Worm (Caenorhabditis elegans) whole organism, L4 larva: ENCODE measurements around the gene ZK381.2.
A peak's percentile ranks its signal among the peaks of the same experiment; 100 is the strongest.

Experiments
- D1046.2 ChIP-seq: fragments of 200-800 bp; sonication (Bioruptor generic); IDR thresholded peaks from 2 replicates; pipeline ENCODE4 v1.3.6; 2022; ENCODE audit warnings: missing genetic modification characterization, missing compliant biosample characterization
- F26F4.8 ChIP-seq: fragments of 200-800 bp; sonication (Bioruptor generic); conservative IDR thresholded peaks from 2 replicates; pipeline ENCODE4 v1.3.6; 2022; ENCODE audit warnings: missing genetic modification characterization, missing compliant biosample characterization
- R02D3.7 ChIP-seq: fragments of 150-350 bp; sonication (generic microtip); optimal IDR thresholded peaks from 3 replicates; lab custom pipeline; 2014; ENCODE audit warnings: missing biosample characterization, missing genetic modification characterization
- T20F7.1 ChIP-seq: fragments of 200-800 bp; sonication (Bioruptor generic); optimal IDR thresholded peaks from 2 replicates; lab custom pipeline; 2018; ENCODE audit warnings: mild to moderate bottlenecking, missing genetic modification characterization, missing compliant biosample characterization
- Y48G9A.11 ChIP-seq: fragments of 200-800 bp; sonication (Bioruptor generic); IDR thresholded peaks from 2 replicates; pipeline ENCODE4 v1.3.6; 2022; ENCODE audit warnings: missing genetic modification reagents, missing genetic modification characterization, missing compliant biosample characterization
- Y5F2A.4 ChIP-seq: fragments of 200-800 bp; sonication (Bioruptor generic); optimal IDR thresholded peaks from 2 replicates; lab custom pipeline; 2018; ENCODE audit warnings: mild to moderate bottlenecking, missing genetic modification characterization, missing compliant biosample characterization
- Y75B8A.6 ChIP-seq: fragments of 200-800 bp; sonication (Bioruptor generic); IDR thresholded peaks from 2 replicates; pipeline ENCODE4 v1.3.6; 2022; ENCODE audit warnings: missing genetic modification reagents, missing genetic modification characterization, missing compliant biosample characterization
- aha-1 ChIP-seq: fragments of 150-350 bp; peaks from one replicate; lab custom pipeline; 2014; ENCODE audit warnings: missing biosample characterization, missing genetic modification characterization
- ama-1 ChIP-seq: fragments of 150-350 bp; optimal IDR thresholded peaks from 2 replicates; lab custom pipeline; 2014; ENCODE audit warnings: inconsistent platforms, mixed read lengths
- ceh-32 ChIP-seq: sonication (generic microtip); optimal IDR thresholded peaks from 2 replicates; lab custom pipeline; 2016; ENCODE audit warnings: mild to moderate bottlenecking, missing genetic modification characterization, missing compliant biosample characterization; ENCODE audit not compliant: poor library complexity
- ceh-44 ChIP-seq: fragments of 200-800 bp; sonication (Bioruptor generic); IDR thresholded peaks from 2 replicates; pipeline ENCODE4 v1.3.6; 2022; ENCODE audit warnings: missing genetic modification reagents, missing genetic modification characterization, missing compliant biosample characterization
- ces-1 ChIP-seq: fragments of 150-350 bp; sonication (generic microtip); optimal IDR thresholded peaks from 4 replicates; lab custom pipeline; 2014; ENCODE audit warnings: missing biosample characterization, missing genetic modification reagents, missing genetic modification characterization
- cey-2 ChIP-seq: sonication (generic microtip); optimal IDR thresholded peaks from 3 replicates; lab custom pipeline; 2017; ENCODE audit warnings: missing genetic modification characterization, mild to moderate bottlenecking, missing compliant biosample characterization, antibody characterized with exemption, borderline replicate concordance; ENCODE audit not compliant: insufficient read depth
- ctbp-1 ChIP-seq: fragments of 200-800 bp; sonication (Bioruptor generic); IDR thresholded peaks from 2 replicates; pipeline ENCODE4 v1.3.6; 2022; ENCODE audit warnings: missing genetic modification reagents, missing genetic modification characterization, missing compliant biosample characterization
- daf-16 ChIP-seq, 3 experiments: sonication (generic microtip); optimal IDR thresholded peaks; 2 replicates each; lab custom pipeline; 2016 to 2017; ENCODE audit warnings: missing genetic modification characterization in 3 of 3, missing genetic modification reagents in 3 of 3, mild to moderate bottlenecking in 2 of 3, missing compliant biosample characterization in 2 of 3, missing biosample characterization in 1 of 3, moderate library complexity in 1 of 3
- dmd-6 ChIP-seq: fragments of 200-800 bp; sonication (Bioruptor generic); IDR thresholded peaks from 2 replicates; pipeline ENCODE4 v1.3.6; 2022; ENCODE audit warnings: missing genetic modification reagents, missing genetic modification characterization, missing compliant biosample characterization
- egl-27 ChIP-seq: sonication (generic microtip); optimal IDR thresholded peaks from 3 replicates; lab custom pipeline; 2017; ENCODE audit warnings: missing biosample characterization, missing genetic modification reagents, missing genetic modification characterization
- fkh-10 ChIP-seq: fragments of 150-350 bp; optimal IDR thresholded peaks from 2 replicates; lab custom pipeline; 2014; ENCODE audit warnings: missing biosample characterization, missing genetic modification reagents, missing genetic modification characterization
- gei-8 ChIP-seq: fragments of 200-800 bp; sonication (Bioruptor generic); optimal IDR thresholded peaks from 2 replicates; lab custom pipeline; 2018; ENCODE audit warnings: mild to moderate bottlenecking, missing genetic modification characterization, missing compliant biosample characterization
- jun-1 ChIP-seq: fragments of 150-350 bp; optimal IDR thresholded peaks from 2 replicates; lab custom pipeline; 2014; ENCODE audit warnings: missing biosample characterization, missing genetic modification reagents, missing genetic modification characterization
- lim-7 ChIP-seq: fragments of 200-800 bp; sonication (Bioruptor generic); IDR thresholded peaks from 2 replicates; pipeline ENCODE4 v1.3.6; 2022; ENCODE audit warnings: missing genetic modification characterization, missing compliant biosample characterization
- lin-13 ChIP-seq: fragments of 150-350 bp; optimal IDR thresholded peaks from 2 replicates; lab custom pipeline; 2014; ENCODE audit warnings: missing biosample characterization, missing genetic modification reagents, missing genetic modification characterization
- lin-15B ChIP-seq: fragments of 150-350 bp; sonication (generic microtip); optimal IDR thresholded peaks from 3 replicates; lab custom pipeline; 2014; ENCODE audit warnings: missing biosample characterization, missing genetic modification characterization
- lin-29 ChIP-seq: fragments of 200-800 bp; sonication (Bioruptor generic); IDR thresholded peaks from 2 replicates; pipeline ENCODE4 v1.3.6; 2022; ENCODE audit warnings: missing genetic modification reagents, missing genetic modification characterization, missing compliant biosample characterization
- lin-38 ChIP-seq: fragments of 200-800 bp; sonication (Bioruptor generic); IDR thresholded peaks from 2 replicates; pipeline ENCODE4 v1.3.6; 2022; ENCODE audit warnings: missing genetic modification reagents, missing genetic modification characterization, missing compliant biosample characterization
- mdl-1 ChIP-seq, 2 experiments: fragments of 150-350 bp in 1 of 2; sonication (generic microtip) in 1 of 2; optimal IDR thresholded peaks; 2 replicates each; lab custom pipeline; 2014 to 2017; ENCODE audit warnings: missing biosample characterization in 2 of 2, missing genetic modification characterization in 2 of 2
- mdt-29 ChIP-seq: fragments of 200-800 bp; sonication (Bioruptor generic); IDR thresholded peaks from 2 replicates; pipeline ENCODE4 v1.3.6; 2022; ENCODE audit warnings: missing genetic modification reagents, missing genetic modification characterization, missing compliant biosample characterization
- mep-1 ChIP-seq: fragments of 150-350 bp; sonication (generic microtip); optimal IDR thresholded peaks from 3 replicates; lab custom pipeline; 2014; ENCODE audit warnings: missing biosample characterization, missing genetic modification characterization
- mes-2 ChIP-seq: sonication (generic microtip); optimal IDR thresholded peaks from 2 replicates; lab custom pipeline; 2016; ENCODE audit warnings: missing genotype, mild to moderate bottlenecking, missing genetic modification characterization, missing compliant biosample characterization; ENCODE audit not compliant: poor library complexity, severe bottlenecking
- mxl-2 ChIP-seq: fragments of 200-800 bp; sonication (Bioruptor generic); conservative IDR thresholded peaks from 2 replicates; pipeline ENCODE4 v1.3.6; 2022; ENCODE audit warnings: missing genetic modification reagents, missing genetic modification characterization, missing compliant biosample characterization
- nhr-10 ChIP-seq: fragments of 150-350 bp; optimal IDR thresholded peaks from 2 replicates; lab custom pipeline; 2014; ENCODE audit warnings: missing biosample characterization, missing genetic modification characterization
- nhr-111 ChIP-seq: fragments of 200-800 bp; sonication (Bioruptor generic); optimal IDR thresholded peaks from 2 replicates; lab custom pipeline; 2018; ENCODE audit warnings: mild to moderate bottlenecking, missing genetic modification characterization, missing compliant biosample characterization
- nhr-6 ChIP-seq: fragments of 150-350 bp; optimal IDR thresholded peaks from 2 replicates; lab custom pipeline; 2014; ENCODE audit warnings: missing biosample characterization, missing genetic modification characterization
- nhr-76 ChIP-seq: fragments of 150-350 bp; optimal IDR thresholded peaks from 2 replicates; lab custom pipeline; 2014; ENCODE audit warnings: missing biosample characterization, missing genetic modification characterization
- pha-4 ChIP-seq, 2 experiments: fragments of 150-350 bp in 1 of 2; fragments of 200-800 bp in 1 of 2; sonication (Bioruptor generic) in 1 of 2; IDR thresholded peaks in 1 of 2; optimal IDR thresholded peaks in 1 of 2; 2 replicates each; pipeline versions ENCODE4 v1.3.6 to Lab custom; 2014 to 2022; ENCODE audit warnings: missing genetic modification characterization in 2 of 2, missing genetic modification reagents in 2 of 2, missing biosample characterization in 1 of 2, missing compliant biosample characterization in 1 of 2
- php-3 ChIP-seq: fragments of 200-800 bp; sonication (Bioruptor generic); IDR thresholded peaks from 2 replicates; pipeline ENCODE4 v1.3.6; 2022; ENCODE audit warnings: missing genetic modification reagents, missing genetic modification characterization, missing compliant biosample characterization
- rbr-2 ChIP-seq: sonication (generic microtip); optimal IDR thresholded peaks from 2 replicates; lab custom pipeline; 2016; ENCODE audit warnings: missing genotype, missing genetic modification characterization, missing compliant biosample characterization
- set-16 ChIP-seq: fragments of 200-800 bp; sonication (Bioruptor generic); IDR thresholded peaks from 2 replicates; pipeline ENCODE4 v1.3.6; 2022; ENCODE audit warnings: missing genetic modification reagents, missing genetic modification characterization, missing compliant biosample characterization
- snpc-4 ChIP-seq: fragments of 150-350 bp; optimal IDR thresholded peaks from 2 replicates; lab custom pipeline; 2014; ENCODE audit warnings: missing biosample characterization, missing genetic modification characterization
- tra-1 ChIP-seq: fragments of 200-800 bp; sonication (Bioruptor generic); IDR thresholded peaks from 2 replicates; pipeline ENCODE4 v1.3.6; 2022; ENCODE audit warnings: missing genetic modification reagents, missing genetic modification characterization, missing compliant biosample characterization
- unc-130 ChIP-seq: sonication (generic microtip); optimal IDR thresholded peaks from 2 replicates; lab custom pipeline; 2016; ENCODE audit warnings: missing genetic modification reagents, missing genetic modification characterization, missing compliant biosample characterization
- vab-7 ChIP-seq: fragments of 200-800 bp; sonication (Bioruptor generic); IDR thresholded peaks from 2 replicates; pipeline ENCODE4 v1.3.6; 2022; ENCODE audit warnings: missing genetic modification reagents, missing genetic modification characterization, missing compliant biosample characterization
- zfp-3 ChIP-seq: fragments of 200-800 bp; sonication (Bioruptor generic); conservative IDR thresholded peaks from 2 replicates; pipeline ENCODE4 v1.3.6; 2022; ENCODE audit warnings: missing genetic modification reagents, missing genetic modification characterization, missing compliant biosample characterization
- ztf-11 ChIP-seq: fragments of 150-350 bp; optimal IDR thresholded peaks from 2 replicates; lab custom pipeline; 2014; ENCODE audit warnings: missing biosample characterization, missing genetic modification characterization
- ztf-7 ChIP-seq: fragments of 150-350 bp; optimal IDR thresholded peaks from 2 replicates; lab custom pipeline; 2014; ENCODE audit warnings: missing biosample characterization, missing genetic modification characterization

The ZK381.2 gene

ce11 chrIV:6965192-6965591 lies at the start of gene ZK381.2:
Gene ZK381.2 (plus strand): TSS chrIV:6965492.
- TF ChIP-seq mxl-2 (no peak), cey-2 (tag; lab: Kevin White, UChicago) (no peak), ctbp-1 (GFP tag; lab: Robert Waterston, UW) (no peak), nhr-6 (tag; lab: Kevin White, UChicago) (no peak), jun-1 (tag; lab: Kevin White, UChicago) (no peak), ces-1 (GFP tag; lab: Kevin White, UChicago) (no peak), mes-2 (tag; lab: Kevin White, UChicago) (no peak), daf-16 (GFP tag; optimal IDR thresholded peaks at IDR 0.05; lab: Kevin White, UChicago) (no peak), daf-16 (tag; optimal IDR thresholded peaks at IDR 0.05; lab: Kevin White, UChicago) (no peak)

DNA sequence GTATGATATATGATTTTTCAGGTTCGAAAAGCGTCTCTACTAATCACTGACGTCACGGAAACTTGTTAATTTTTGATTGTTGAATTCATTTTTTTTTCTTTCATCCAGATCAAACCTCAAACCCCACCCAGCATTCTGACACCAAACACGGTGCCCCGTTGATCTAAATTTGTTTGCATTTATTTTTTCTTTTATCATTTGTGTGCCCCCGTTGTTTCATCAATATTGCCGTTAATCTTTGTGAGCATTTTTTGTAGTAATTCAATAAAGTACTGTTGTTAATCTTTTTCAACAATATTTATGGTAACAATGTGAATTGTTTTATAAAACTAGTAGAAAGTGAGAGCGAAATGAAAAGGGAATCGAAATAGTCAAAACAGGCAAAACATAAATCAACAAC lies 48.5 kb upstream of the ZK381.2 start:
- TF ChIP-seq lin-38 (GFP tag; lab: Robert Waterston, UW) (0 out of 2 replicates have a peak, but pooled peaks have one; percentile 24), unc-130 (GFP tag; lab: Kevin White, UChicago) (no peak), ces-1 (GFP tag; lab: Kevin White, UChicago) (no peak)

DNA sequence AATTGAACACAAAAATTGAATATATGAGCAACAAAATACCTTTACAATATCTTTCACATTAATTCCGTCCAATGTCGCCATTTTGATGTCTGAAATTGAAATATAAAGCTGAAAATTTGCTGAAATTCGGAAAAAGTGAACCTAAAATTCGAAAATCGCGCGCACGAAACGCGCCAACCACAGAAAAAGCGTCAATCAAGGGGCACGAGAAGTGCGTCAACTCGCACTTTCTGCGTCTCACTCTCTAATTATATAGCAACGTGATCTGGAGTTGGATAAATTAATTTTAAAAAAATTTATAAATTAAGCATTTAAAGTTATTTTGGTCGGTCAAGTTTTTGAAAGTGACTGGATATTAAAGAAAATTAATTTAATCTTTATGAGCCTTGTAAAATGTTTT lies 46.0 kb upstream of the ZK381.2 start, which contains the start of gene ruvb-2:
Gene ruvb-2, minus strand, starts transcription at position 89 of the 400 bp plus-strand sequence.
- TF ChIP-seq Y75B8A.6 (GFP tag; lab: Robert Waterston, UW) = no peak
- no peak for TF ChIP-seq Y5F2A.4 (GFP tag; lab: Kevin White, UChicago)
- TF ChIP-seq nhr-111 = no peak
- peak; percentile 83 for TF ChIP-seq T20F7.1 (GFP tag; lab: Kevin White, UChicago)
- no peak for TF ChIP-seq zfp-3 (GFP tag; lab: Robert Waterston, UW)
- TF ChIP-seq ztf-11 (tag; lab: Kevin White, UChicago) = no peak
- TF ChIP-seq snpc-4 (tag; lab: Kevin White, UChicago) = no peak
- TF ChIP-seq gei-8 = no peak
- no peak for TF ChIP-seq nhr-10
- TF ChIP-seq lin-15B (tag; lab: Kevin White, UChicago) = peak; percentile 32
- no peak for TF ChIP-seq lim-7 (GFP tag; lab: Robert Waterston, UW)
- TF ChIP-seq set-16 = no peak
- TF ChIP-seq mdl-1 (tag; optimal IDR thresholded peaks at IDR 0.05; lab: Kevin White, UChicago) = peak in 1 of 2 experiments; percentile 80
- peak; percentile 85 for TF ChIP-seq rbr-2 (tag; lab: Kevin White, UChicago)
- TF ChIP-seq ceh-44 (GFP tag; lab: Robert Waterston, UW) = no peak
- peak; percentile 97 for TF ChIP-seq aha-1
- TF ChIP-seq vab-7 (GFP tag; lab: Robert Waterston, UW) = no peak
- TF ChIP-seq fkh-10 = peak; percentile 46
- no peak for TF ChIP-seq ama-1 (lab: Kevin White, UChicago)
- TF ChIP-seq lin-13 (GFP tag; lab: Kevin White, UChicago) = peak; percentile 65
- TF ChIP-seq ctbp-1 (GFP tag; lab: Robert Waterston, UW) = peak; percentile 57; the same call in 1 of the 2 replicates
- peak; percentile 91 for TF ChIP-seq mep-1 (tag; lab: Kevin White, UChicago)
- TF ChIP-seq R02D3.7 = no peak
- peak; percentile 18; the same call in 1 of the 2 replicates for TF ChIP-seq tra-1
- peak; percentile 11 for TF ChIP-seq jun-1 (tag; lab: Kevin White, UChicago)
- peak; percentile 84 for TF ChIP-seq lin-38 (GFP tag; lab: Robert Waterston, UW)
- no peak for TF ChIP-seq pha-4 (GFP tag; IDR thresholded peaks at IDR 0.05; lab: Robert Waterston, UW)
- TF ChIP-seq pha-4 (tag; optimal IDR thresholded peaks at IDR 0.05; lab: Kevin White, UChicago) = peak; percentile 60
- no peak for TF ChIP-seq lin-29 (GFP tag; lab: Robert Waterston, UW)
- TF ChIP-seq ztf-7 (tag; lab: Kevin White, UChicago) = peak; percentile 55
- TF ChIP-seq egl-27 = no peak
- no peak for TF ChIP-seq nhr-76 (tag; lab: Kevin White, UChicago)
- TF ChIP-seq php-3 (GFP tag; lab: Robert Waterston, UW) = no peak
- no peak for TF ChIP-seq D1046.2 (GFP tag; lab: Robert Waterston, UW)
- peak; percentile 70 for TF ChIP-seq dmd-6 (GFP tag; lab: Robert Waterston, UW)
- TF ChIP-seq mdt-29 (GFP tag; lab: Robert Waterston, UW) = no peak
- peak; percentile 23 for TF ChIP-seq ceh-32 (tag; lab: Kevin White, UChicago)
- no peak for TF ChIP-seq Y48G9A.11
- TF ChIP-seq F26F4.8 (GFP tag; lab: Robert Waterston, UW) = no peak
- TF ChIP-seq mes-2 (tag; lab: Kevin White, UChicago) = no peak
